Worm (Caenorhabditis elegans) whole organism, L1 larva: ENCODE data around the gene chk-1.
A peak's percentile ranks its signal among the peaks of the same experiment; 100 is the strongest.

Experiments
- C04F5.9 ChIP-seq: sonication (generic microtip); optimal IDR thresholded peaks from 2 replicates; lab custom pipeline; 2016; ENCODE audit warnings: missing genetic modification characterization, missing compliant biosample characterization
- C16A3.4 ChIP-seq: fragments of 150-350 bp; optimal IDR thresholded peaks from 2 replicates; lab custom pipeline; 2014; ENCODE audit warnings: missing biosample characterization, missing genetic modification characterization
- C34B4.2 ChIP-seq: sonication (generic microtip); optimal IDR thresholded peaks from 2 replicates; lab custom pipeline; 2017; ENCODE audit warnings: mild to moderate bottlenecking, missing genetic modification characterization, missing compliant biosample characterization
- Y116A8C.19 ChIP-seq: sonication (generic microtip); optimal IDR thresholded peaks from 2 replicates; lab custom pipeline; 2016; ENCODE audit warnings: missing compliant biosample characterization, missing genetic modification characterization, borderline replicate concordance
- aha-1 ChIP-seq: fragments of 150-350 bp; optimal IDR thresholded peaks from 2 replicates; lab custom pipeline; 2014; ENCODE audit warnings: missing biosample characterization, missing genetic modification characterization
- alr-1 ChIP-seq: fragments of 200-800 bp; sonication (Bioruptor generic); optimal IDR thresholded peaks from 2 replicates; lab custom pipeline; 2018; ENCODE audit warnings: borderline replicate concordance, mild to moderate bottlenecking, missing genetic modification characterization, missing compliant biosample characterization
- ama-1 ChIP-seq: fragments of 150-350 bp; optimal IDR thresholded peaks from 2 replicates; lab custom pipeline; 2014
- blmp-1 ChIP-seq: fragments of 150-350 bp; optimal IDR thresholded peaks from 2 replicates; lab custom pipeline; 2014; ENCODE audit warnings: missing biosample characterization, missing genetic modification characterization
- ceh-8 ChIP-seq: fragments of 200-800 bp; sonication (Bioruptor generic); optimal IDR thresholded peaks from 2 replicates; lab custom pipeline; 2018; ENCODE audit warnings: mild to moderate bottlenecking, missing genetic modification characterization, moderate library complexity, missing compliant biosample characterization
- dsc-1 ChIP-seq: sonication (generic microtip); optimal IDR thresholded peaks from 2 replicates; lab custom pipeline; 2016; ENCODE audit warnings: mild to moderate bottlenecking, missing genetic modification characterization, missing compliant biosample characterization
- efl-1 ChIP-seq, 4 experiments: fragments of 150-350 bp; optimal IDR thresholded peaks in 3 of 4; peaks in 1 of 4; 1 replicate in 1 of 4; 2 replicates in 3 of 4; lab custom pipeline; 2014; ENCODE audit warnings: missing biosample characterization in 2 of 4, missing genetic modification characterization in 2 of 4, missing genetic modification reagents in 2 of 4
- egl-27 ChIP-seq, 2 experiments: fragments of 150-350 bp in 1 of 2; sonication (generic microtip); optimal IDR thresholded peaks; 3 replicates each; lab custom pipeline; 2017 to 2018; ENCODE audit warnings: missing biosample characterization in 2 of 2, missing genetic modification characterization in 2 of 2, missing genetic modification reagents in 2 of 2
- elt-2 ChIP-seq: sonication (generic microtip); optimal IDR thresholded peaks from 2 replicates; lab custom pipeline; 2016; ENCODE audit warnings: missing genetic modification characterization, mild to moderate bottlenecking, inconsistent platforms, missing compliant biosample characterization, missing genetic modification reagents
- fkh-10 ChIP-seq: sonication (generic microtip); optimal IDR thresholded peaks from 2 replicates; lab custom pipeline; 2017; ENCODE audit warnings: missing biosample characterization, missing genetic modification reagents, missing genetic modification characterization
- fkh-4 ChIP-seq: sonication (generic microtip); optimal IDR thresholded peaks from 2 replicates; lab custom pipeline; 2016; ENCODE audit warnings: missing compliant biosample characterization, missing genetic modification characterization, borderline replicate concordance
- fkh-8 ChIP-seq: sonication (generic microtip); optimal IDR thresholded peaks from 2 replicates; lab custom pipeline; 2016; ENCODE audit warnings: mild to moderate bottlenecking, missing genetic modification characterization, missing compliant biosample characterization
- fos-1 ChIP-seq: fragments of 150-350 bp; optimal IDR thresholded peaks from 2 replicates; lab custom pipeline; 2014; ENCODE audit warnings: missing biosample characterization, missing genetic modification characterization
- grh-1 ChIP-seq: fragments of 200-800 bp; sonication (Bioruptor generic); IDR thresholded peaks from 2 replicates; pipeline ENCODE4 v1.3.6; 2022; ENCODE audit warnings: missing genetic modification reagents, missing genetic modification characterization, missing compliant biosample characterization
- hlh-17 ChIP-seq: fragments of 200-800 bp; sonication (Bioruptor generic); optimal IDR thresholded peaks from 2 replicates; lab custom pipeline; 2018; ENCODE audit warnings: missing genetic modification characterization, mild to moderate bottlenecking, missing compliant biosample characterization, moderate library complexity, borderline replicate concordance
- irx-1 ChIP-seq: sonication (generic microtip); optimal IDR thresholded peaks from 2 replicates; lab custom pipeline; 2016; ENCODE audit warnings: missing genetic modification characterization, missing compliant biosample characterization
- isw-1 ChIP-seq: fragments of 200-800 bp; sonication (Bioruptor generic); IDR thresholded peaks from 2 replicates; pipeline ENCODE4 v1.3.6; 2022; ENCODE audit warnings: missing genetic modification characterization, missing compliant biosample characterization
- lin-14 ChIP-seq: fragments of 200-800 bp; sonication (Bioruptor generic); optimal IDR thresholded peaks from 2 replicates; lab custom pipeline; 2018; ENCODE audit warnings: mild to moderate bottlenecking, missing genetic modification characterization, moderate library complexity, missing compliant biosample characterization
- lin-39 ChIP-seq: fragments of 150-350 bp; optimal IDR thresholded peaks from 2 replicates; lab custom pipeline; 2014; ENCODE audit warnings: missing biosample characterization, missing genetic modification reagents, missing genetic modification characterization
- lir-3 ChIP-seq: sonication (generic microtip); optimal IDR thresholded peaks from 2 replicates; lab custom pipeline; 2016; ENCODE audit warnings: mild to moderate bottlenecking, missing genetic modification characterization, moderate library complexity, missing compliant biosample characterization; ENCODE audit not compliant: poor library complexity
- lsy-2 ChIP-seq, 2 experiments: fragments of 150-350 bp; optimal IDR thresholded peaks; 2 replicates each; lab custom pipeline; 2014; ENCODE audit warnings: missing biosample characterization in 2 of 2, missing genetic modification characterization in 2 of 2
- mep-1 ChIP-seq: fragments of 150-350 bp; optimal IDR thresholded peaks from 2 replicates; lab custom pipeline; 2014; ENCODE audit warnings: missing biosample characterization, missing genetic modification characterization
- nhr-19 ChIP-seq: fragments of 200-800 bp; sonication (Bioruptor generic); conservative IDR thresholded peaks from 2 replicates; pipeline ENCODE4 v1.3.6; 2022; ENCODE audit warnings: missing genetic modification characterization, missing compliant biosample characterization
- nhr-20 ChIP-seq: sonication (generic microtip); optimal IDR thresholded peaks from 2 replicates; lab custom pipeline; 2016; ENCODE audit warnings: mild to moderate bottlenecking, missing genetic modification characterization, missing compliant biosample characterization
- nhr-47 ChIP-seq: sonication (generic microtip); optimal IDR thresholded peaks from 2 replicates; lab custom pipeline; 2016; ENCODE audit warnings: mild to moderate bottlenecking, missing genetic modification characterization, moderate library complexity, missing compliant biosample characterization
- nhr-71 ChIP-seq: sonication (generic microtip); optimal IDR thresholded peaks from 2 replicates; lab custom pipeline; 2016; ENCODE audit warnings: mild to moderate bottlenecking, missing genetic modification characterization, moderate library complexity, missing compliant biosample characterization
- nhr-84 ChIP-seq: sonication (generic microtip); optimal IDR thresholded peaks from 2 replicates; lab custom pipeline; 2017; ENCODE audit warnings: missing biosample characterization, missing genetic modification characterization
- nhr-85 ChIP-seq: sonication (generic microtip); peaks from one replicate; lab custom pipeline; 2016; ENCODE audit warnings: missing genetic modification characterization, inconsistent platforms, missing compliant biosample characterization
- pag-3 ChIP-seq: sonication (generic microtip); optimal IDR thresholded peaks from 2 replicates; lab custom pipeline; 2017; ENCODE audit warnings: missing genetic modification characterization, mild to moderate bottlenecking, missing compliant biosample characterization, antibody characterized with exemption, borderline replicate concordance; ENCODE audit not compliant: insufficient read depth
- pqm-1 ChIP-seq: sonication (generic microtip); optimal IDR thresholded peaks from 3 replicates; lab custom pipeline; 2017; ENCODE audit warnings: missing biosample characterization, missing genetic modification characterization
- skn-1 ChIP-seq: fragments of 150-350 bp; optimal IDR thresholded peaks from 2 replicates; lab custom pipeline; 2014; ENCODE audit warnings: missing biosample characterization, missing genetic modification characterization
- snpc-4 ChIP-seq: fragments of 150-350 bp; optimal IDR thresholded peaks from 2 replicates; lab custom pipeline; 2014; ENCODE audit warnings: missing biosample characterization, missing genetic modification characterization
- sox-4 ChIP-seq: sonication (generic microtip); optimal IDR thresholded peaks from 2 replicates; lab custom pipeline; 2016; ENCODE audit warnings: missing genetic modification characterization, missing compliant biosample characterization
- sptf-1 ChIP-seq: fragments of 150-350 bp; optimal IDR thresholded peaks from 2 replicates; lab custom pipeline; 2014; ENCODE audit warnings: missing biosample characterization, missing genetic modification characterization
- sup-37 ChIP-seq: fragments of 200-800 bp; sonication (Bioruptor generic); optimal IDR thresholded peaks from 2 replicates; lab custom pipeline; 2018; ENCODE audit warnings: mild to moderate bottlenecking, missing genetic modification characterization, missing compliant biosample characterization
- swsn-7 ChIP-seq: sonication (generic microtip); optimal IDR thresholded peaks from 2 replicates; lab custom pipeline; 2016; ENCODE audit warnings: missing genetic modification characterization, missing compliant biosample characterization
- tlp-1 ChIP-seq: fragments of 150-350 bp; optimal IDR thresholded peaks from 2 replicates; lab custom pipeline; 2014; ENCODE audit warnings: missing biosample characterization, missing genetic modification characterization
- unc-130 ChIP-seq: fragments of 150-350 bp; optimal IDR thresholded peaks from 2 replicates; lab custom pipeline; 2017; ENCODE audit warnings: missing biosample characterization, missing genetic modification characterization, inconsistent platforms
- unc-30 ChIP-seq: sonication (generic microtip); optimal IDR thresholded peaks from 2 replicates; lab custom pipeline; 2017; ENCODE audit warnings: missing biosample characterization, missing genetic modification characterization
- unc-62 ChIP-seq: fragments of 150-350 bp; optimal IDR thresholded peaks from 2 replicates; lab custom pipeline; 2014; ENCODE audit warnings: missing biosample characterization, missing genetic modification reagents, missing genetic modification characterization
- unc-86 ChIP-seq: sonication (generic microtip); optimal IDR thresholded peaks from 2 replicates; lab custom pipeline; 2016; ENCODE audit warnings: missing genetic modification characterization, missing compliant biosample characterization
- zag-1 ChIP-seq: fragments of 150-350 bp; optimal IDR thresholded peaks from 2 replicates; lab custom pipeline; 2014; ENCODE audit warnings: missing biosample characterization, missing genetic modification characterization
- ztf-11 ChIP-seq, 2 experiments: sonication (generic microtip); optimal IDR thresholded peaks; 2 replicates each; lab custom pipeline; 2016 to 2017; ENCODE audit warnings: missing genetic modification characterization in 2 of 2, missing biosample characterization in 1 of 2, missing compliant biosample characterization in 1 of 2
- ztf-4 ChIP-seq: fragments of 150-350 bp; optimal IDR thresholded peaks from 2 replicates; lab custom pipeline; 2014; ENCODE audit warnings: missing biosample characterization, missing genetic modification characterization

Gene chk-1

ce11 chrV:3724772-3725171 lies 34.5 kb downstream of the chk-1 start, which contains the start of gene str-30:
TSS of gene str-30 (plus strand) at chrV:3725072.
- no peak for TF ChIP-seq hlh-17 (GFP tag; lab: Kevin White, UChicago)
- no peak for TF ChIP-seq lsy-2 (tag; optimal IDR thresholded peaks at IDR 0.05; lab: Kevin White, UChicago)
- TF ChIP-seq pqm-1 (tag; lab: Kevin White, UChicago) = no peak
- no peak for TF ChIP-seq efl-1 (optimal IDR thresholded peaks at IDR 0.05; lab: Kevin White, UChicago)
- no peak for TF ChIP-seq efl-1 (GFP tag; optimal IDR thresholded peaks at IDR 0.05 in 1 of 2; lab: Kevin White, UChicago)
- no peak for TF ChIP-seq C04F5.9 (tag; lab: Kevin White, UChicago)
- TF ChIP-seq zag-1 (tag; lab: Kevin White, UChicago) = no peak
- no peak for TF ChIP-seq lin-39
- no peak for TF ChIP-seq dsc-1
- no peak for TF ChIP-seq blmp-1
- TF ChIP-seq fkh-4 (tag; lab: Kevin White, UChicago) = no peak
- no peak for TF ChIP-seq alr-1
- no peak for TF ChIP-seq snpc-4 (tag; lab: Kevin White, UChicago)
- TF ChIP-seq swsn-7 = no peak
- no peak for TF ChIP-seq unc-86 (tag; lab: Kevin White, UChicago)

- TF ChIP-seq unc-130 (tag; lab: Kevin White, UChicago) (no peak), sox-4 (tag; lab: Kevin White, UChicago) (peak; percentile 25), C16A3.4 (tag; lab: Kevin White, UChicago) (no peak), grh-1 (GFP tag; lab: Robert Waterston, UW) (no peak), ceh-8 (GFP tag; lab: Kevin White, UChicago) (no peak), nhr-47 (tag; lab: Kevin White, UChicago) (peak; percentile 51), egl-27 (tag; optimal IDR thresholded peaks at IDR 0.05; lab: Kevin White, UChicago) (no peak), fkh-10 (GFP tag; lab: Kevin White, UChicago) (no peak), dsc-1 (peak; percentile 66), blmp-1 (no peak), sptf-1 (tag; lab: Kevin White, UChicago) (no peak), C34B4.2 (tag; lab: Kevin White, UChicago) (no peak), elt-2 (tag; lab: Kevin White, UChicago) (no peak), aha-1 (tag; lab: Kevin White, UChicago) (no peak), nhr-19 (no peak), fkh-8 (tag; lab: Kevin White, UChicago) (peak; percentile 64), nhr-71 (peak; percentile 29), alr-1 (no peak), Y116A8C.19 (tag; lab: Kevin White, UChicago) (no peak), swsn-7 (no peak), nhr-85 (tag; lab: Kevin White, UChicago) (peak; percentile 17)
Observed at ce11 chrV:3718507-3718906, 40.8 kb downstream of the chk-1 start.

ce11 chrV:3717751-3718150 lies 41.5 kb downstream of the chk-1 start:
- TF ChIP-seq sup-37 (GFP tag; lab: Kevin White, UChicago) (no peak), grh-1 (GFP tag; lab: Robert Waterston, UW) (no peak), C16A3.4 (tag; lab: Kevin White, UChicago) (no peak), swsn-7 (peak; percentile 53), ztf-11 (tag; optimal IDR thresholded peaks at IDR 0.05; lab: Kevin White, UChicago) (peak in 1 of 2 experiments; percentile 36), hlh-17 (GFP tag; lab: Kevin White, UChicago) (no peak), unc-30 (tag; lab: Kevin White, UChicago) (no peak), dsc-1 (peak; percentile 43), nhr-85 (tag; lab: Kevin White, UChicago) (no peak), mep-1 (tag; lab: Kevin White, UChicago) (peak; percentile 39), pag-3 (tag; lab: Kevin White, UChicago) (no peak), irx-1 (tag; lab: Kevin White, UChicago) (no peak), alr-1 (no peak), skn-1 (tag; lab: Kevin White, UChicago) (peak; percentile 45), unc-62 (GFP tag; lab: Kevin White, UChicago) (no peak), ama-1 (peak; percentile 7), nhr-71 (peak; percentile 67), ztf-4 (tag; lab: Kevin White, UChicago) (no peak), elt-2 (tag; lab: Kevin White, UChicago) (no peak), fos-1 (tag; lab: Kevin White, UChicago) (no peak), ceh-8 (GFP tag; lab: Kevin White, UChicago) (peak; percentile 38), isw-1 (GFP tag; lab: Robert Waterston, UW) (0 out of 2 replicates have a peak, but pooled peaks have one; percentile 11), nhr-84 (tag; lab: Kevin White, UChicago) (no peak), lir-3 (no peak), tlp-1 (tag; lab: Kevin White, UChicago) (no peak), nhr-20 (tag; lab: Kevin White, UChicago) (no peak), lin-14 (GFP tag; lab: Kevin White, UChicago) (peak; percentile 90)
